Worm (Caenorhabditis elegans) whole organism, late embryonic: ENCODE data around the gene kcnl-4.

Source experiments
- C08G9.2 ChIP-seq: sonication (generic microtip); optimal IDR thresholded peaks from 2 replicates; lab custom pipeline; 2016; ENCODE audit warnings: mild to moderate bottlenecking, missing genetic modification characterization, moderate library complexity, missing compliant biosample characterization
- F13H6.1 ChIP-seq: sonication (generic microtip); optimal IDR thresholded peaks from 2 replicates; lab custom pipeline; 2016; ENCODE audit warnings: missing genetic modification characterization, missing compliant biosample characterization
- K02D7.2 ChIP-seq: sonication (generic microtip); optimal IDR thresholded peaks from 2 replicates; lab custom pipeline; 2017; ENCODE audit warnings: mild to moderate bottlenecking, missing genetic modification characterization, missing compliant biosample characterization
- Y22D7AL.16 ChIP-seq: sonication (generic microtip); optimal IDR thresholded peaks from 2 replicates; lab custom pipeline; 2016; ENCODE audit warnings: missing genetic modification characterization, missing compliant biosample characterization
- ama-1 ChIP-seq: fragments of 150-350 bp; optimal IDR thresholded peaks from 2 replicates; lab custom pipeline; 2014
- ceh-14 ChIP-seq: sonication (generic microtip); optimal IDR thresholded peaks from 2 replicates; lab custom pipeline; 2016; ENCODE audit warnings: missing genotype, missing genetic modification characterization, missing compliant biosample characterization
- ceh-2 ChIP-seq: sonication (generic microtip); optimal IDR thresholded peaks from 2 replicates; lab custom pipeline; 2016; ENCODE audit warnings: missing genotype, missing genetic modification characterization, missing compliant biosample characterization
- ceh-24 ChIP-seq: sonication (generic microtip); optimal IDR thresholded peaks from 2 replicates; lab custom pipeline; 2016; ENCODE audit warnings: mild to moderate bottlenecking, missing genetic modification characterization, missing compliant biosample characterization
- ceh-31 ChIP-seq: sonication (generic microtip); optimal IDR thresholded peaks from 2 replicates; lab custom pipeline; 2016; ENCODE audit warnings: missing genetic modification characterization, missing compliant biosample characterization
- ceh-34 ChIP-seq: sonication (generic microtip); optimal IDR thresholded peaks from 2 replicates; lab custom pipeline; 2016; ENCODE audit warnings: mild to moderate bottlenecking, missing genetic modification characterization, missing compliant biosample characterization
- che-1 ChIP-seq: sonication (generic microtip); optimal IDR thresholded peaks from 2 replicates; lab custom pipeline; 2016; ENCODE audit warnings: mild to moderate bottlenecking, missing genetic modification characterization, missing compliant biosample characterization
- dmd-4 ChIP-seq: sonication (generic microtip); optimal IDR thresholded peaks from 2 replicates; lab custom pipeline; 2016; ENCODE audit warnings: borderline replicate concordance, missing genetic modification characterization, missing compliant biosample characterization
- elt-2 ChIP-seq: sonication (generic microtip); optimal IDR thresholded peaks from 2 replicates; lab custom pipeline; 2016; ENCODE audit warnings: missing genetic modification reagents, missing genetic modification characterization, missing compliant biosample characterization
- elt-4 ChIP-seq: sonication (generic microtip); optimal IDR thresholded peaks from 2 replicates; lab custom pipeline; 2016; ENCODE audit warnings: missing genetic modification characterization, missing compliant biosample characterization
- ets-4 ChIP-seq: sonication (generic microtip); optimal IDR thresholded peaks from 2 replicates; lab custom pipeline; 2016; ENCODE audit warnings: missing genetic modification characterization, missing compliant biosample characterization
- fax-1 ChIP-seq: sonication (generic microtip); optimal IDR thresholded peaks from 2 replicates; lab custom pipeline; 2016; ENCODE audit warnings: missing genotype, missing genetic modification characterization, missing compliant biosample characterization
- fkh-10 ChIP-seq: fragments of 150-350 bp; optimal IDR thresholded peaks from 2 replicates; lab custom pipeline; 2014; ENCODE audit warnings: missing biosample characterization, missing genetic modification reagents, missing genetic modification characterization
- gmeb-2 ChIP-seq: sonication (generic microtip); optimal IDR thresholded peaks from 2 replicates; lab custom pipeline; 2016; ENCODE audit warnings: missing genetic modification characterization, inconsistent platforms, missing compliant biosample characterization
- hlh-13 ChIP-seq: fragments of 200-800 bp; sonication (Bioruptor generic); optimal IDR thresholded peaks from 2 replicates; lab custom pipeline; 2018; ENCODE audit warnings: mild to moderate bottlenecking, missing genetic modification characterization, missing compliant biosample characterization
- madf-2 ChIP-seq: sonication (generic microtip); optimal IDR thresholded peaks from 2 replicates; lab custom pipeline; 2017; ENCODE audit warnings: missing genetic modification characterization, missing compliant biosample characterization
- odd-2 ChIP-seq: sonication (generic microtip); optimal IDR thresholded peaks from 2 replicates; lab custom pipeline; 2017; ENCODE audit warnings: antibody characterized with exemption, mild to moderate bottlenecking, missing genetic modification characterization, missing compliant biosample characterization
- pag-3 ChIP-seq: sonication (generic microtip); optimal IDR thresholded peaks from 2 replicates; lab custom pipeline; 2016; ENCODE audit warnings: missing compliant biosample characterization, missing genetic modification characterization, borderline replicate concordance
- pat-9 ChIP-seq: fragments of 200-800 bp; sonication (Bioruptor generic); optimal IDR thresholded peaks from 2 replicates; lab custom pipeline; 2018; ENCODE audit warnings: mild to moderate bottlenecking, missing genetic modification characterization, moderate library complexity, missing compliant biosample characterization
- pha-4 ChIP-seq: fragments of 150-350 bp; optimal IDR thresholded peaks from 2 replicates; lab custom pipeline; 2018; ENCODE audit warnings: missing biosample characterization, missing genetic modification reagents, missing genetic modification characterization
- pros-1 ChIP-seq: fragments of 150-350 bp; optimal IDR thresholded peaks from 2 replicates; lab custom pipeline; 2014; ENCODE audit warnings: missing biosample characterization, missing genetic modification reagents, missing genetic modification characterization
- ref-2 ChIP-seq: sonication (generic microtip); optimal IDR thresholded peaks from 2 replicates; lab custom pipeline; 2016; ENCODE audit warnings: missing genetic modification characterization, missing compliant biosample characterization
- rnt-1 ChIP-seq: sonication (generic microtip); optimal IDR thresholded peaks from 2 replicates; lab custom pipeline; 2016; ENCODE audit warnings: missing genetic modification characterization, missing compliant biosample characterization
- sdc-2 ChIP-seq: sonication (generic microtip); optimal IDR thresholded peaks from 2 replicates; lab custom pipeline; 2016; ENCODE audit warnings: missing genotype, missing genetic modification characterization, missing compliant biosample characterization
- sox-2 ChIP-seq: fragments of 200-800 bp; sonication (Bioruptor generic); IDR thresholded peaks from 2 replicates; pipeline ENCODE4 v1.3.6; 2022; ENCODE audit warnings: missing genetic modification reagents, missing genetic modification characterization, missing compliant biosample characterization
- sox-4 ChIP-seq: sonication (generic microtip); optimal IDR thresholded peaks from 2 replicates; lab custom pipeline; 2017; ENCODE audit warnings: mild to moderate bottlenecking, missing genetic modification characterization, inconsistent platforms, missing compliant biosample characterization
- tbx-2 ChIP-seq: sonication (generic microtip); optimal IDR thresholded peaks from 2 replicates; lab custom pipeline; 2016; ENCODE audit warnings: missing genetic modification characterization, missing compliant biosample characterization
- tbx-7 ChIP-seq: sonication (generic microtip); optimal IDR thresholded peaks from 2 replicates; lab custom pipeline; 2016; ENCODE audit warnings: missing genotype, missing genetic modification characterization, missing compliant biosample characterization
- unc-3 ChIP-seq, 2 experiments: fragments of 200-800 bp in 1 of 2; sonication (Bioruptor generic) in 1 of 2; sonication (generic microtip) in 1 of 2; conservative IDR thresholded peaks in 1 of 2; optimal IDR thresholded peaks in 1 of 2; 2 replicates each; pipeline versions ENCODE4 v1.3.6 to Lab custom; 2016 to 2022; ENCODE audit warnings: missing compliant biosample characterization in 2 of 2, missing genetic modification characterization in 2 of 2, missing genetic modification reagents in 1 of 2
- unc-42 ChIP-seq: sonication (generic microtip); optimal IDR thresholded peaks from 2 replicates; lab custom pipeline; 2016; ENCODE audit warnings: missing genotype, missing genetic modification characterization, missing compliant biosample characterization
- unc-55 ChIP-seq: sonication (generic microtip); optimal IDR thresholded peaks from 2 replicates; lab custom pipeline; 2017; ENCODE audit warnings: missing biosample characterization, missing genetic modification reagents, missing genetic modification characterization
- zip-5 ChIP-seq: sonication (generic microtip); optimal IDR thresholded peaks from 2 replicates; lab custom pipeline; 2016; ENCODE audit warnings: missing genetic modification characterization, missing compliant biosample characterization
- ztf-16 ChIP-seq: sonication (generic microtip); optimal IDR thresholded peaks from 2 replicates; lab custom pipeline; 2017; ENCODE audit warnings: missing genetic modification characterization, missing compliant biosample characterization

kcnl-4 gene

ce11 chrV:14536274-14536673 is 5.4 kb downstream of the kcnl-4 start, which contains the start of gene tag-191:
tag-191 (minus strand) TSS chrV:14536374.
- TF ChIP-seq sdc-2 (tag; lab: Kevin White, UChicago) = no peak
- no peak for TF ChIP-seq ztf-16 (tag; lab: Kevin White, UChicago)
- TF ChIP-seq rnt-1 (tag; lab: Kevin White, UChicago) = no peak

- no peak for TF ChIP-seq C08G9.2 (tag; lab: Kevin White, UChicago)
- TF ChIP-seq madf-2 (tag; lab: Kevin White, UChicago) = no peak
Observed at ce11 chrV:14539355-14539754, 8.4 kb downstream of the kcnl-4 start.

- no peak for TF ChIP-seq fax-1 (tag; lab: Kevin White, UChicago)
- TF ChIP-seq tbx-2 (tag; lab: Kevin White, UChicago) = no peak
- no peak for TF ChIP-seq pha-4 (tag; lab: Kevin White, UChicago)
- TF ChIP-seq unc-3 (GFP tag; conservative IDR thresholded peaks at IDR 0.05; lab: Robert Waterston, UW) = no peak
- no peak for TF ChIP-seq unc-3 (tag; optimal IDR thresholded peaks at IDR 0.05; lab: Kevin White, UChicago)
- no peak for TF ChIP-seq sox-4 (tag; lab: Kevin White, UChicago)
- no peak for TF ChIP-seq elt-4 (tag; lab: Kevin White, UChicago)
- no peak for TF ChIP-seq sdc-2 (tag; lab: Kevin White, UChicago)
- TF ChIP-seq hlh-13 (GFP tag; lab: Kevin White, UChicago) = no peak
- no peak for TF ChIP-seq ceh-24 (tag; lab: Kevin White, UChicago)
- no peak for TF ChIP-seq pag-3
- TF ChIP-seq unc-55 (GFP tag; lab: Kevin White, UChicago) = no peak
- no peak for TF ChIP-seq ama-1 (lab: Kevin White, UChicago)
- TF ChIP-seq gmeb-2 (tag; lab: Kevin White, UChicago) = no peak
- no peak for TF ChIP-seq ref-2
Observed at ce11 chrV:14540932-14541331, 10.0 kb downstream of the kcnl-4 start.

- TF ChIP-seq C08G9.2 (tag; lab: Kevin White, UChicago) (no peak), elt-2 (tag; lab: Kevin White, UChicago) (peak; percentile 96)
Observed at ce11 chrV:14542138-14542537, 11.2 kb downstream of the kcnl-4 start.

- TF ChIP-seq ceh-31 = peak; percentile 50
- peak; percentile 52 for TF ChIP-seq ets-4
- peak; percentile 49 for TF ChIP-seq unc-42 (tag; lab: Kevin White, UChicago)
- no peak for TF ChIP-seq pha-4 (tag; lab: Kevin White, UChicago)
- TF ChIP-seq fkh-10 (GFP tag; lab: Kevin White, UChicago) = no peak
- no peak for TF ChIP-seq ceh-34 (tag; lab: Kevin White, UChicago)
- TF ChIP-seq ama-1 (lab: Kevin White, UChicago) = no peak
- no peak for TF ChIP-seq dmd-4 (tag; lab: Kevin White, UChicago)
- TF ChIP-seq ztf-16 (tag; lab: Kevin White, UChicago) = peak; percentile 61
- peak; percentile 15 for TF ChIP-seq ceh-14 (tag; lab: Kevin White, UChicago)
- peak; percentile 59 for TF ChIP-seq ceh-2 (tag; lab: Kevin White, UChicago)
Observed at ce11 chrV:14545816-14546283, 14.9 kb downstream of the kcnl-4 start, which contains the start of gene rike-1. rike-1 (minus strand) TSS chrV:14545866.

ce11 chrV:14546569-14546968 is 15.7 kb downstream of the kcnl-4 start, which contains the start of gene C53A5.13:
C53A5.13 (plus strand) TSS chrV:14546869.
- TF ChIP-seq F13H6.1 (no peak), che-1 (tag; lab: Kevin White, UChicago) (no peak), pag-3 (no peak), ref-2 (no peak), ztf-16 (tag; lab: Kevin White, UChicago) (no peak), ets-4 (no peak), ceh-34 (tag; lab: Kevin White, UChicago) (no peak), zip-5 (tag; lab: Kevin White, UChicago) (no peak), odd-2 (tag; lab: Kevin White, UChicago) (no peak), unc-3 (GFP tag; conservative IDR thresholded peaks at IDR 0.05; lab: Robert Waterston, UW) (no peak), unc-3 (tag; optimal IDR thresholded peaks at IDR 0.05; lab: Kevin White, UChicago) (no peak), tbx-7 (tag; lab: Kevin White, UChicago) (no peak), ceh-31 (no peak), pros-1 (no peak), madf-2 (tag; lab: Kevin White, UChicago) (no peak), Y22D7AL.16 (no peak), sox-2 (GFP tag; lab: Robert Waterston, UW) (no peak), pat-9 (tag; lab: Kevin White, UChicago) (no peak), K02D7.2 (no peak)
- TF ChIP-seq, all 69 proteins: peak for 0
